Worm (Caenorhabditis elegans) whole organism, L4/young adult: ENCODE results near the gene C41G6.12.

Experiments used
- W03F9.2 ChIP-seq: fragments of 150-350 bp; optimal IDR thresholded peaks from 2 replicates; lab custom pipeline; 2014; ENCODE audit warnings: missing biosample characterization, missing genetic modification characterization
- dao-5 ChIP-seq: sonication (generic microtip); optimal IDR thresholded peaks from 2 replicates; lab custom pipeline; 2016; ENCODE audit warnings: missing genotype, missing genetic modification characterization, moderate library complexity, missing compliant biosample characterization
- him-1 ChIP-seq: sonication (generic microtip); optimal IDR thresholded peaks from 2 replicates; lab custom pipeline; 2016; ENCODE audit warnings: missing genotype, missing genetic modification reagents, missing genetic modification characterization, missing compliant biosample characterization

- TF ChIP-seq dao-5 (tag; lab: Kevin White, UChicago), result no peak
- TF ChIP-seq him-1 (tag; lab: Kevin White, UChicago), result no peak
- peak; percentile 92 for TF ChIP-seq W03F9.2 (tag; lab: Kevin White, UChicago)
These were observed 18.0 kb downstream of the C41G6.12 start, which contains the start of gene cyn-3 for ce11 chrV:15189567-15189966.
